Fruit fly (Drosophila melanogaster) whole organism, embryonic: ENCODE results near the gene CG6168.
A peak's percentile ranks its signal among the peaks of the same experiment; 100 is the strongest.

ENCODE experiments used
- Ada2b ChIP-seq: fragments of 200-800 bp; sonication (Bioruptor generic); IDR thresholded peaks from 2 replicates; pipeline ENCODE4 v1.3.6; 2022; ENCODE audit warnings: missing biosample characterization, missing genetic modification characterization
- Blimp-1 ChIP-seq: fragments of 200-800 bp; sonication (Bioruptor generic); optimal IDR thresholded peaks from 3 replicates; lab custom pipeline; 2018; ENCODE audit warnings: missing biosample characterization, missing genetic modification characterization, mild to moderate bottlenecking, moderate library complexity, missing genetic modification reagents
- CG10321 ChIP-seq: fragments of 200-800 bp; sonication (Bioruptor generic); IDR thresholded peaks from 2 replicates; pipeline ENCODE4 v1.3.6; 2022; ENCODE audit warnings: missing biosample characterization, missing genetic modification characterization
- CG10565 ChIP-seq: fragments of 200-800 bp; sonication (Bioruptor generic); optimal IDR thresholded peaks from 3 replicates; lab custom pipeline; 2016; ENCODE audit warnings: missing biosample characterization, mild to moderate bottlenecking, missing genetic modification characterization
- CG12299 ChIP-seq: fragments of 200-800 bp; sonication (Bioruptor generic); optimal IDR thresholded peaks from 2 replicates; lab custom pipeline; 2018; ENCODE audit warnings: missing biosample characterization, mild to moderate bottlenecking, missing genetic modification characterization
- CG12942 ChIP-seq: fragments of 200-800 bp; sonication (Bioruptor generic); optimal IDR thresholded peaks from 3 replicates; lab custom pipeline; 2016; ENCODE audit warnings: missing biosample characterization, missing genetic modification characterization
- CG17361 ChIP-seq: fragments of 200-800 bp; sonication (Bioruptor generic); IDR thresholded peaks from 3 replicates; pipeline ENCODE4 v1.3.6; 2022; ENCODE audit warnings: missing biosample characterization, missing genetic modification characterization
- CG3065 ChIP-seq: fragments of 200-800 bp; sonication (Bioruptor generic); optimal IDR thresholded peaks from 2 replicates; lab custom pipeline; 2016; ENCODE audit warnings: missing biosample characterization, missing genetic modification characterization
- CG3726 ChIP-seq: fragments of 200-800 bp; sonication (Bioruptor generic); IDR thresholded peaks from 3 replicates; pipeline ENCODE4, ENCODE4 v1.3.6; 2022; ENCODE audit warnings: missing biosample characterization, missing genetic modification characterization
- CG3995 ChIP-seq: fragments of 200-800 bp; sonication (Bioruptor generic); optimal IDR thresholded peaks from 3 replicates; lab custom pipeline; 2016; ENCODE audit warnings: missing biosample characterization, missing genetic modification characterization
- CG4730 ChIP-seq: fragments of 200-800 bp; sonication (Bioruptor generic); IDR thresholded peaks from 2 replicates; pipeline ENCODE4 v1.3.6; 2022; ENCODE audit warnings: missing biosample characterization, missing genetic modification characterization
- CG4854 ChIP-seq: fragments of 200-800 bp; sonication (Bioruptor generic); optimal IDR thresholded peaks from 2 replicates; lab custom pipeline; 2016; ENCODE audit warnings: missing biosample characterization, missing genetic modification characterization, inconsistent platforms
- CG7271 ChIP-seq: fragments of 200-800 bp; sonication (Bioruptor generic); optimal IDR thresholded peaks from 2 replicates; lab custom pipeline; 2018; ENCODE audit warnings: missing biosample characterization, mild to moderate bottlenecking, missing genetic modification characterization, moderate library complexity
- CG8290 ChIP-seq, 3 experiments: fragments of 200-800 bp; sonication (Bioruptor generic); optimal IDR thresholded peaks; 2 replicates each; lab custom pipeline; 2016 to 2019; ENCODE audit warnings: missing biosample characterization in 3 of 3, missing genetic modification characterization in 3 of 3, mild to moderate bottlenecking in 2 of 3, moderate library complexity in 1 of 3
- CG9609 ChIP-seq: fragments of 200-800 bp; sonication (Bioruptor generic); optimal IDR thresholded peaks from 3 replicates; lab custom pipeline; 2016; ENCODE audit warnings: missing biosample characterization, missing genetic modification characterization
- CG9797 ChIP-seq: fragments of 200-800 bp; sonication (Bioruptor generic); optimal IDR thresholded peaks from 3 replicates; lab custom pipeline; 2018; ENCODE audit warnings: missing biosample characterization, mild to moderate bottlenecking, missing genetic modification characterization
- D ChIP-seq, 2 experiments: fragments of 200-800 bp in 1 of 2; fragments of >200 bp in 1 of 2; sonication (Bioruptor generic) in 1 of 2; optimal IDR thresholded peaks; 2 replicates in 1 of 2; 3 replicates in 1 of 2; lab custom pipeline; 2017; ENCODE audit warnings: mild to moderate bottlenecking in 1 of 2, missing biosample characterization in 1 of 2, missing genetic modification characterization in 1 of 2, missing genetic modification reagents in 1 of 2
- D19A ChIP-seq: fragments of 200-800 bp; optimal IDR thresholded peaks from 3 replicates; lab custom pipeline; 2019; ENCODE audit warnings: missing biosample characterization, mild to moderate bottlenecking, missing genetic modification characterization, moderate library complexity
- Dfd ChIP-seq, 2 experiments: fragments of >200 bp; optimal IDR thresholded peaks; 2 replicates each; lab custom pipeline; 2017; ENCODE audit warnings: missing biosample characterization in 2 of 2, missing genetic modification characterization in 2 of 2
- E2f2 ChIP-seq: fragments of 200-800 bp; sonication (Bioruptor generic); IDR thresholded peaks from 2 replicates; pipeline ENCODE4 v1.3.6; 2022; ENCODE audit warnings: missing biosample characterization, missing genetic modification characterization
- H2.0 ChIP-seq: fragments of 200-800 bp; sonication (Bioruptor generic); IDR thresholded peaks from 2 replicates; pipeline ENCODE4 v1.3.6; 2022; ENCODE audit warnings: missing biosample characterization, missing genetic modification characterization
- HLH3B ChIP-seq: fragments of 200-800 bp; sonication (Bioruptor generic); IDR thresholded peaks from 2 replicates; pipeline ENCODE4 v1.3.6; 2022; ENCODE audit warnings: missing biosample characterization, missing genetic modification characterization
- Kr ChIP-seq: fragments of 200-800 bp; sonication (Bioruptor generic); optimal IDR thresholded peaks from 2 replicates; lab custom pipeline; 2017; ENCODE audit warnings: missing biosample characterization, mild to moderate bottlenecking, missing genetic modification characterization
- Lhr ChIP-seq: fragments of 200-800 bp; sonication (Bioruptor generic); optimal IDR thresholded peaks from 3 replicates; lab custom pipeline; 2017; ENCODE audit warnings: mild to moderate bottlenecking, missing biosample characterization, missing genetic modification reagents, missing genetic modification characterization
- Max ChIP-seq: fragments of 200-800 bp; sonication (Bioruptor generic); optimal IDR thresholded peaks from 2 replicates; lab custom pipeline; 2016; ENCODE audit warnings: missing biosample characterization, mild to moderate bottlenecking, missing genetic modification characterization
- Opbp ChIP-seq: fragments of 200-800 bp; sonication (Bioruptor generic); IDR thresholded peaks from 3 replicates; pipeline ENCODE4 v1.3.6; 2022; ENCODE audit warnings: missing biosample characterization, missing genetic modification characterization; ENCODE audit not compliant: partially characterized antibody
- Xbp1 ChIP-seq: fragments of 200-800 bp; sonication (Bioruptor generic); optimal IDR thresholded peaks from 3 replicates; lab custom pipeline; 2016; ENCODE audit warnings: missing biosample characterization, mild to moderate bottlenecking, missing genetic modification characterization
- abd-A ChIP-seq: fragments of 200-800 bp; sonication (Bioruptor generic); optimal IDR thresholded peaks from 3 replicates; lab custom pipeline; 2019; ENCODE audit warnings: missing biosample characterization, mild to moderate bottlenecking, missing genetic modification characterization, moderate library complexity
- chif ChIP-seq, 2 experiments: fragments of 200-800 bp; sonication (Bioruptor generic); optimal IDR thresholded peaks; 3 replicates each; lab custom pipeline; 2016; ENCODE audit warnings: missing biosample characterization in 2 of 2, missing genetic modification characterization in 2 of 2
- chm ChIP-seq: fragments of 200-800 bp; sonication (Bioruptor generic); IDR thresholded peaks from 2 replicates; pipeline ENCODE4 v1.3.6; 2022; ENCODE audit warnings: missing biosample characterization, missing genetic modification characterization
- dmrt11E ChIP-seq: fragments of 200-800 bp; sonication (Bioruptor generic); optimal IDR thresholded peaks from 3 replicates; lab custom pipeline; 2018; ENCODE audit warnings: missing biosample characterization, mild to moderate bottlenecking, missing genetic modification characterization, moderate library complexity
- dmrt99B ChIP-seq: fragments of 200-800 bp; sonication (Bioruptor generic); optimal IDR thresholded peaks from 2 replicates; lab custom pipeline; 2018; ENCODE audit warnings: missing biosample characterization, mild to moderate bottlenecking, missing genetic modification characterization, moderate library complexity
- gsb ChIP-seq: fragments of 200-800 bp; sonication (Bioruptor generic); IDR thresholded peaks from 2 replicates; pipeline ENCODE4 v1.3.6; 2022; ENCODE audit warnings: missing biosample characterization, missing genetic modification characterization
- hth ChIP-seq: fragments of >200 bp; optimal IDR thresholded peaks from 2 replicates; lab custom pipeline; 2017; ENCODE audit warnings: inconsistent platforms
- kay ChIP-seq: fragments of 200-800 bp; sonication (Bioruptor generic); optimal IDR thresholded peaks from 2 replicates; lab custom pipeline; 2016; ENCODE audit warnings: missing biosample characterization, missing genetic modification characterization
- lbe ChIP-seq: fragments of 200-800 bp; sonication (Bioruptor generic); optimal IDR thresholded peaks from 2 replicates; lab custom pipeline; 2016; ENCODE audit warnings: missing biosample characterization, mild to moderate bottlenecking, missing genetic modification characterization
- lilli ChIP-seq: fragments of 200-800 bp; sonication (Bioruptor generic); optimal IDR thresholded peaks from 3 replicates; lab custom pipeline; 2016; ENCODE audit warnings: missing biosample characterization, missing genetic modification characterization
- lola ChIP-seq, 3 experiments: fragments of >200 bp in 2 of 3; fragments of 200-800 bp in 1 of 3; sonication (Bioruptor generic) in 1 of 3; optimal IDR thresholded peaks; 2 replicates each; lab custom pipeline; 2017 to 2019; ENCODE audit warnings: missing biosample characterization in 3 of 3, missing genetic modification characterization in 3 of 3, mild to moderate bottlenecking in 1 of 3, moderate library complexity in 1 of 3
- nau ChIP-seq: fragments of 200-800 bp; sonication (Bioruptor generic); optimal IDR thresholded peaks from 3 replicates; lab custom pipeline; 2017; ENCODE audit warnings: missing biosample characterization, mild to moderate bottlenecking, missing genetic modification characterization, missing genetic modification reagents
- oc ChIP-seq: fragments of 200-800 bp; sonication (Bioruptor generic); optimal IDR thresholded peaks from 2 replicates; lab custom pipeline; 2018; ENCODE audit warnings: missing biosample characterization, mild to moderate bottlenecking, missing genetic modification characterization, moderate library complexity
- pan ChIP-seq, 4 experiments: fragments of >200 bp in 3 of 4; fragments of 200-800 bp in 1 of 4; sonication (Bioruptor generic) in 1 of 4; optimal IDR thresholded peaks in 3 of 4; IDR thresholded peaks in 1 of 4; 2 replicates each; pipeline versions ENCODE4 v1.3.6 to Lab custom; 2017 to 2022; ENCODE audit warnings: missing biosample characterization in 2 of 4, missing genetic modification characterization in 2 of 4, mixed read lengths in 1 of 4
- prd ChIP-seq, 3 experiments: fragments of >200 bp in 2 of 3; fragments of 200-800 bp in 1 of 3; sonication (Bioruptor generic) in 1 of 3; optimal IDR thresholded peaks in 2 of 3; IDR thresholded peaks in 1 of 3; 2 replicates in 2 of 3; 3 replicates in 1 of 3; pipeline versions ENCODE4 v1.3.6 to Lab custom; 2017 to 2022; ENCODE audit warnings: missing biosample characterization in 1 of 3, missing genetic modification characterization in 1 of 3
- sc ChIP-seq, 3 experiments: fragments of >200 bp in 2 of 3; fragments of 200-800 bp in 1 of 3; sonication (Bioruptor generic) in 1 of 3; optimal IDR thresholded peaks; 2 replicates in 2 of 3; 3 replicates in 1 of 3; lab custom pipeline; 2017; ENCODE audit warnings: mild to moderate bottlenecking in 1 of 3, missing biosample characterization in 1 of 3, missing genetic modification characterization in 1 of 3, missing genetic modification reagents in 1 of 3
- seq ChIP-seq: fragments of 200-800 bp; sonication (Bioruptor generic); IDR thresholded peaks from 2 replicates; pipeline ENCODE4 v1.3.6; 2022; ENCODE audit warnings: missing biosample characterization, missing genetic modification characterization
- unc-4 ChIP-seq: fragments of 200-800 bp; sonication (Bioruptor generic); IDR thresholded peaks from 2 replicates; pipeline ENCODE4 v1.3.6; 2022; ENCODE audit warnings: missing biosample characterization, missing genetic modification characterization; ENCODE audit not compliant: partially characterized antibody
- wdn ChIP-seq: fragments of 200-800 bp; sonication (Bioruptor generic); IDR thresholded peaks from 2 replicates; pipeline ENCODE4 v1.3.6; 2022; ENCODE audit warnings: missing biosample characterization, missing genetic modification characterization

The CG6168 gene

DNA sequence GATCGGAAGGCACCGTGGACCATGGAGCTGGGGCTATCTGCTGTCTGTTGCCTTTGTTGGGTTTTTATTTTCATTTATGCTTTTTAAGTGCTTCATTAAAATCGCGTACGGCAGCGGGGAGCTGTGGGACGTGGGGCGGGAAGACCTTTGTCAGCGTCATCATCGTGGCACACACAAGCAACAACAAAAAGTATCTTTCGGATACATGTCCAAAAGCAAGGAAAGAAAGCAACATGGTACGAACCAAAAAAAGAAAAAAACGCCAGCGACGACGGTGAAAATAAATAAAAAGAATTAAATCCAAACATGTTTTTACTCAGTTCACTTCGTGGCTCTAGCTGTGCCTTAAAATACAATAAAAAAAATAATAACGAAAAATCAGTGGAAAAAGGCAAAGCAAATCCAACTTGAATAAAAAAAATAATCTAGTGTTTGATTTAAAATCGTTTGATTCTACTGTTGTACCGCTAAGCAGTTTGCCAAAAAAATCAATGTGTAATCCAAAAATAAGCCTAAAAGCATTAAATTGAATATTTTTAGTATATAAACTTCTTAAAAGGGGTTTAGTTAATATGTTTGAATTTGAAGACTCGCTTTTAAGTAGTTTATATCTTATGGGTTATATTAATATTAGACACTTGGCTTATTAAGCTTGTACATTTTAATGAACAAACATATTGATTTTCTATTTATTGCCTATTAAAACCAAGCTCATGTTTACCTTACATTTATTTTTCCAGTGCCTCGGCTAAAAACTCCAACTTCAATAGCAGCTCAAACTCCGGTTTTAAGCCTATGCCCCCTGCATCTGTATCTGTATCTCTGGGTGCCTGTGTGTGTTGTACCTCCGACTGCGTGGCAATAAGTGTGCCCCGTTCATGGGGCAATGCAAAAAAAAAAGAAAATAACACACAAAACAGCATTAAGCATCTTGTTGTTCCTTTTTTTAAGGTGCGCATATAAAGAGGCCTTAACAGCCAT, 47.1 kb upstream of the CG6168 start (continued):
- TF ChIP-seq CG3065 (no peak), CG12942 (no peak), CG8290 (GFP tag; optimal IDR thresholded peaks at IDR 0.05; lab: Kevin White, UChicago) (no peak), CG8290 (tag; optimal IDR thresholded peaks at IDR 0.05; lab: Kevin White, UChicago) (no peak), lilli (GFP tag; lab: Kevin White, UChicago) (no peak), sc (optimal IDR thresholded peaks at IDR 0.05; lab: Kevin White, UChicago) (no peak), sc (GFP tag; optimal IDR thresholded peaks at IDR 0.05; lab: Kevin White, UChicago) (no peak), oc (tag; lab: Kevin White, UChicago) (no peak), seq (GFP tag; lab: Robert Waterston, UW) (no peak), CG9797 (GFP tag; lab: Kevin White, UChicago) (no peak), Blimp-1 (peak; percentile 23), kay (GFP tag; lab: Kevin White, UChicago) (no peak), lola (GFP tag; optimal IDR thresholded peaks at IDR 0.05; lab: Kevin White, UChicago) (peak in 1 of 3 experiments; percentile 35), gsb (GFP tag; lab: Robert Waterston, UW) (no peak), CG17361 (GFP tag; lab: Robert Waterston, UW) (peak; percentile 49; the same call in 2 of the 3 replicates), CG7271 (tag; lab: Kevin White, UChicago) (no peak), pan (optimal IDR thresholded peaks at IDR 0.05; lab: Kevin White, UChicago) (no peak), pan (GFP tag; optimal IDR thresholded peaks at IDR 0.05 in 1 of 2, IDR thresholded peaks at IDR 0.05 in 1 of 2) (no peak), unc-4 (no peak), hth (lab: Kevin White, UChicago) (no peak), dmrt11E (tag; lab: Kevin White, UChicago) (peak; percentile 27), CG10321 (GFP tag; lab: Robert Waterston, UW) (no peak), D19A (tag; lab: Kevin White, UChicago) (no peak), Max (no peak), CG10565 (no peak), H2.0 (GFP tag; lab: Robert Waterston, UW) (no peak), CG12299 (tag; lab: Kevin White, UChicago) (no peak), CG4854 (GFP tag; lab: Kevin White, UChicago) (no peak), CG3726 (GFP tag; lab: Robert Waterston, UW) (no peak), wdn (GFP tag; lab: Robert Waterston, UW) (no peak), Dfd (GFP tag; optimal IDR thresholded peaks at IDR 0.05; lab: Kevin White, UChicago) (no peak), E2f2 (GFP tag; lab: Robert Waterston, UW) (0 out of 2 replicates have a peak, but pooled peaks have one; percentile 9), dmrt99B (tag; lab: Kevin White, UChicago) (peak; percentile 44), HLH3B (no peak), prd (optimal IDR thresholded peaks at IDR 0.05; lab: Kevin White, UChicago) (no peak), prd (GFP tag; IDR thresholded peaks at IDR 0.05; lab: Robert Waterston, UW) (no peak), CG4730 (GFP tag; lab: Robert Waterston, UW) (no peak), Kr (no peak), abd-A (tag; lab: Kevin White, UChicago) (peak; percentile 55), Xbp1 (GFP tag; lab: Kevin White, UChicago) (no peak), lbe (no peak), chif (GFP tag; optimal IDR thresholded peaks at IDR 0.05; lab: Kevin White, UChicago) (no peak), CG9609 (GFP tag; lab: Kevin White, UChicago) (no peak), Ada2b (GFP tag; lab: Robert Waterston, UW) (no peak), Opbp (GFP tag; lab: Robert Waterston, UW) (no peak), nau (GFP tag; lab: Kevin White, UChicago) (no peak), CG3995 (no peak), D (optimal IDR thresholded peaks at IDR 0.05; lab: Kevin White, UChicago) (no peak), D (GFP tag; optimal IDR thresholded peaks at IDR 0.05; lab: Kevin White, UChicago) (peak; percentile 23), chm (GFP tag; lab: Robert Waterston, UW) (peak; percentile 41; the same call in 1 of the 2 replicates), Lhr (GFP tag; lab: Kevin White, UChicago) (no peak)
